Fruit fly (Drosophila melanogaster): Measurements from ENCODE around the gene HP4.

Gene HP4

dm6 chr3L:8024278-8025140, 48.6 kb upstream of the HP4 start (continued):
- TF ChIP-seq ash1 (GFP tag; optimal IDR thresholded peaks at IDR 0.05) = no peak
- TF ChIP-seq nerfin-2 (GFP tag; IDR thresholded peaks at IDR 0.05; ENCODE audit: partially characterized antibody) = no peak
- peak; percentile 18 for TF ChIP-seq Fer1 (GFP tag; optimal IDR thresholded peaks at IDR 0.05)
- peak; percentile 65 for TF ChIP-seq row (GFP tag; IDR thresholded peaks at IDR 0.05)
- peak; percentile 48 for TF ChIP-seq lilli (GFP tag; optimal IDR thresholded peaks at IDR 0.05)
- peak; percentile 53 for TF ChIP-seq Oli (tag; optimal IDR thresholded peaks at IDR 0.05)
- TF ChIP-seq CG30020 (tag; optimal IDR thresholded peaks at IDR 0.05) = no peak
- TF ChIP-seq CrebB (tag; optimal IDR thresholded peaks at IDR 0.05) = no peak
- TF ChIP-seq CG12104 (GFP tag; optimal IDR thresholded peaks at IDR 0.05) = peak; percentile 49
- no peak for TF ChIP-seq Adf1 (GFP tag; IDR thresholded peaks at IDR 0.05)
- TF ChIP-seq Ets65A (GFP tag) = peak; percentile 49
- TF ChIP-seq mirr (GFP tag; optimal IDR thresholded peaks at IDR 0.05) = peak; percentile 11
- TF ChIP-seq CG11085 (GFP tag; IDR thresholded peaks at IDR 0.05) = peak; percentile 43; the same call in 1 of the 2 replicates
- TF ChIP-seq corto (GFP tag; optimal IDR thresholded peaks at IDR 0.05) = no peak
- TF ChIP-seq zfh1 (GFP tag; IDR thresholded peaks at IDR 0.05) = peak; percentile 63; the same call in 1 of the 3 replicates
- peak; percentile 64; the same call in 1 of the 2 replicates for TF ChIP-seq CG7372 (GFP tag; IDR thresholded peaks at IDR 0.05)
- TF ChIP-seq Meics (GFP tag; optimal IDR thresholded peaks at IDR 0.05) = peak; percentile 51
- TF ChIP-seq Side (GFP tag; optimal IDR thresholded peaks at IDR 0.05) = no peak
- TF ChIP-seq CG10209 (GFP tag; optimal IDR thresholded peaks at IDR 0.05) = peak; percentile 7
- no peak for TF ChIP-seq CG6175 (GFP tag; IDR thresholded peaks at IDR 0.05)
- peak; percentile 49; the same call in 1 of the 2 replicates for TF ChIP-seq wdn (GFP tag; IDR thresholded peaks at IDR 0.05)
- TF ChIP-seq CG15696 (tag; optimal IDR thresholded peaks at IDR 0.05) = peak; percentile 8
- TF ChIP-seq E2f1 (GFP tag; IDR thresholded peaks at IDR 0.05) = peak; percentile 73
- peak; percentile 37 for TF ChIP-seq CG7556 (GFP tag; optimal IDR thresholded peaks at IDR 0.05)
- peak; percentile 93 for TF ChIP-seq sug (tag; optimal IDR thresholded peaks at IDR 0.05)
- peak; percentile 58; the same call in 2 of the 3 replicates for TF ChIP-seq B-H1 (GFP tag; IDR thresholded peaks at IDR 0.05)
- no peak for TF ChIP-seq dan (GFP tag; IDR thresholded peaks at IDR 0.05)
- peak; percentile 36 for TF ChIP-seq CG18599 (GFP tag; optimal IDR thresholded peaks at IDR 0.05)
- peak; percentile 7 for TF ChIP-seq Nf-YB (GFP tag; optimal IDR thresholded peaks at IDR 0.05)
- peak; percentile 18 for TF ChIP-seq Six4 (GFP tag; optimal IDR thresholded peaks at IDR 0.05)
- TF ChIP-seq klu (GFP tag; IDR thresholded peaks at IDR 0.05) = peak; percentile 53
- TF ChIP-seq Hmx (GFP tag; optimal IDR thresholded peaks at IDR 0.05) = peak; percentile 28
- TF ChIP-seq fd3F (GFP tag; optimal IDR thresholded peaks at IDR 0.05) = peak; percentile 18
- TF ChIP-seq CG10366 (GFP tag; IDR thresholded peaks at IDR 0.05) = peak; percentile 55
- TF ChIP-seq Atf6 (GFP tag; IDR thresholded peaks at IDR 0.05) = peak; percentile 64; the same call in 1 of the 2 replicates
- TF ChIP-seq Gug (GFP tag; IDR thresholded peaks at IDR 0.05) = peak; percentile 31; the same call in 1 of the 4 replicates
- no peak for TF ChIP-seq CG12236 (GFP tag; optimal IDR thresholded peaks at IDR 0.05)
- TF ChIP-seq CG11504 (tag; optimal IDR thresholded peaks at IDR 0.05) = peak; percentile 80
- peak; percentile 55 for TF ChIP-seq CG2712 (tag; optimal IDR thresholded peaks at IDR 0.05)
- peak; percentile 65 for TF ChIP-seq gem (tag; optimal IDR thresholded peaks at IDR 0.05)
- TF ChIP-seq Opbp (GFP tag; IDR thresholded peaks at IDR 0.05; ENCODE audit: partially characterized antibody) = no peak
- TF ChIP-seq CG9437 (GFP tag; optimal IDR thresholded peaks at IDR 0.05) = peak; percentile 21
- peak; percentile 12 for TF ChIP-seq CG13624 (GFP tag; optimal IDR thresholded peaks at IDR 0.05)
- TF ChIP-seq danr (GFP tag; IDR thresholded peaks at IDR 0.05) = peak; percentile 44; the same call in 1 of the 2 replicates
- TF ChIP-seq CG17361 (GFP tag; IDR thresholded peaks at IDR 0.05) = peak; percentile 64; the same call in 2 of the 3 replicates

Measured in whole organism, embryonic.